Fruit fly (Drosophila melanogaster): ENCODE measurements around the gene Mat89Ba.

Gene Mat89Ba

dm6 chr3R:16221359-16222299 is 50.6 kb downstream of the Mat89Ba start (continued):
- TF ChIP-seq Taf1 (GFP tag; IDR thresholded peaks at IDR 0.05), result peak; percentile 17; the same call in 1 of the 2 replicates
- peak; percentile 22 for TF ChIP-seq tup (GFP tag; optimal IDR thresholded peaks at IDR 0.05)
- no peak; the same call in 1 of the 2 replicates for TF ChIP-seq CG17612 (GFP tag; IDR thresholded peaks at IDR 0.05)
- TF ChIP-seq abd-A (tag; optimal IDR thresholded peaks at IDR 0.05), result peak; percentile 94
- TF ChIP-seq caup (GFP tag; optimal IDR thresholded peaks at IDR 0.05; ENCODE audit: severe bottlenecking), result peak; percentile 90
- peak; percentile 61 for TF ChIP-seq ken (GFP tag; IDR thresholded peaks at IDR 0.05)
- TF ChIP-seq CG16779 (GFP tag; IDR thresholded peaks at IDR 0.05), result peak; percentile 57; the same call in 1 of the 2 replicates
- no peak for TF ChIP-seq zen2 (GFP tag; IDR thresholded peaks at IDR 0.05; ENCODE audit: partially characterized antibody)
- no peak for TF ChIP-seq sc (optimal IDR thresholded peaks at IDR 0.05)
- peak; percentile 96 for TF ChIP-seq sc (GFP tag; optimal IDR thresholded peaks at IDR 0.05)
- peak; percentile 72 for TF ChIP-seq Rfx (GFP tag; IDR thresholded peaks at IDR 0.05)
- peak; percentile 46 for TF ChIP-seq CTCF (GFP tag; optimal IDR thresholded peaks at IDR 0.05)
- peak; percentile 83 for TF ChIP-seq CG3847 (GFP tag; IDR thresholded peaks at IDR 0.05)
- no peak for TF ChIP-seq gfzf (GFP tag; optimal IDR thresholded peaks at IDR 0.05)
- no peak; the same call in none of the 2 replicates for TF ChIP-seq CG32767 (GFP tag; IDR thresholded peaks at IDR 0.05)
- TF ChIP-seq CG33557 (GFP tag; optimal IDR thresholded peaks at IDR 0.05), result peak; percentile 94
- TF ChIP-seq nerfin-1 (tag; optimal IDR thresholded peaks at IDR 0.05), result peak; percentile 92
- peak; percentile 84 for TF ChIP-seq CG7372 (GFP tag; IDR thresholded peaks at IDR 0.05)
- TF ChIP-seq Blimp-1 (GFP tag; optimal IDR thresholded peaks at IDR 0.05), result peak; percentile 85
- TF ChIP-seq sim (GFP tag; IDR thresholded peaks at IDR 0.05), result 0 out of 2 replicates have a peak, but pooled peaks have one; percentile 10
- TF ChIP-seq vvl (GFP tag; IDR thresholded peaks at IDR 0.05), result peak; percentile 37; the same call in 1 of the 2 replicates
- no peak for TF ChIP-seq CG8089 (GFP tag; optimal IDR thresholded peaks at IDR 0.05)
- no peak for TF ChIP-seq fru (optimal IDR thresholded peaks at IDR 0.05)
- peak; percentile 77 for TF ChIP-seq CG11696 (GFP tag; IDR thresholded peaks at IDR 0.05)
- TF ChIP-seq Eip74EF (GFP tag; optimal IDR thresholded peaks at IDR 0.05), result peak in 1 of 2 experiments; percentile 92
- peak; percentile 85 for TF ChIP-seq YL-1 (GFP tag; optimal IDR thresholded peaks at IDR 0.05)
- peak; percentile 44; the same call in 1 of the 2 replicates for TF ChIP-seq al (GFP tag; IDR thresholded peaks at IDR 0.05)
- TF ChIP-seq CG2199 (GFP tag; IDR thresholded peaks at IDR 0.05), result peak; percentile 17; the same call in 1 of the 3 replicates
- peak; percentile 88 for TF ChIP-seq org-1 (GFP tag; optimal IDR thresholded peaks at IDR 0.05)
- TF ChIP-seq Bgb (GFP tag; IDR thresholded peaks at IDR 0.05; ENCODE audit: partially characterized antibody), result peak; percentile 29; the same call in 1 of the 2 replicates
- peak; percentile 66 for TF ChIP-seq CG6254 (GFP tag; optimal IDR thresholded peaks at IDR 0.05)
- TF ChIP-seq wor (GFP tag; IDR thresholded peaks at IDR 0.05), result peak; percentile 57; the same call in 1 of the 2 replicates
- TF ChIP-seq Ada2b (GFP tag; IDR thresholded peaks at IDR 0.05), result 0 out of 2 replicates have a peak, but pooled peaks have one; percentile 6
- peak; percentile 87 for TF ChIP-seq az2 (GFP tag; optimal IDR thresholded peaks at IDR 0.05)
- TF ChIP-seq CG13424 (tag; optimal IDR thresholded peaks at IDR 0.05), result peak; percentile 97
- peak; percentile 86 for TF ChIP-seq Hmr (GFP tag; optimal IDR thresholded peaks at IDR 0.05)
- TF ChIP-seq CG4854 (GFP tag; optimal IDR thresholded peaks at IDR 0.05), result peak; percentile 12
- TF ChIP-seq pzg (GFP tag; optimal IDR thresholded peaks at IDR 0.05), result no peak
- no peak for TF ChIP-seq pita (GFP tag; optimal IDR thresholded peaks at IDR 0.05)
- TF ChIP-seq CG8281 (tag; optimal IDR thresholded peaks at IDR 0.05), result peak; percentile 80
- peak; percentile 64 for TF ChIP-seq Rx (GFP tag; IDR thresholded peaks at IDR 0.05)
- peak; percentile 21 for TF ChIP-seq Med (GFP tag)
- TF ChIP-seq Sox102F (GFP tag; optimal IDR thresholded peaks at IDR 0.05), result peak; percentile 92
- TF ChIP-seq CG15479 (GFP tag; optimal IDR thresholded peaks at IDR 0.05), result peak; percentile 41
- peak; percentile 83 for TF ChIP-seq CG12942 (GFP tag; optimal IDR thresholded peaks at IDR 0.05)
- peak; percentile 95 for TF ChIP-seq CG12391 (tag; optimal IDR thresholded peaks at IDR 0.05)
- TF ChIP-seq cato (GFP tag; optimal IDR thresholded peaks at IDR 0.05; ENCODE audit: borderline replicate concordance), result peak; percentile 92
- peak; percentile 14 for TF ChIP-seq Hmx (GFP tag; optimal IDR thresholded peaks at IDR 0.05)
